Worm (Caenorhabditis elegans) whole organism, L4 larva: Measurements from ENCODE around the gene sre-7.

Source experiments
- ceh-82 ChIP-seq: sonication (generic microtip); optimal IDR thresholded peaks from 2 replicates; lab custom pipeline; 2017; ENCODE audit warnings: missing biosample characterization, missing genetic modification characterization
- ces-1 ChIP-seq: fragments of 150-350 bp; sonication (generic microtip); optimal IDR thresholded peaks from 4 replicates; lab custom pipeline; 2014; ENCODE audit warnings: missing biosample characterization, missing genetic modification reagents, missing genetic modification characterization
- cey-2 ChIP-seq: sonication (generic microtip); optimal IDR thresholded peaks from 3 replicates; lab custom pipeline; 2017; ENCODE audit warnings: missing genetic modification characterization, mild to moderate bottlenecking, missing compliant biosample characterization, antibody characterized with exemption, borderline replicate concordance; ENCODE audit not compliant: insufficient read depth
- daf-16 ChIP-seq, 3 experiments: sonication (generic microtip); optimal IDR thresholded peaks; 2 replicates each; lab custom pipeline; 2016 to 2017; ENCODE audit warnings: missing genetic modification characterization in 3 of 3, missing genetic modification reagents in 3 of 3, mild to moderate bottlenecking in 2 of 3, missing compliant biosample characterization in 2 of 3, missing biosample characterization in 1 of 3, moderate library complexity in 1 of 3
- dpl-1 ChIP-seq: fragments of 150-350 bp; optimal IDR thresholded peaks from 2 replicates; lab custom pipeline; 2014; ENCODE audit warnings: missing biosample characterization, missing genetic modification reagents, missing genetic modification characterization
- dve-1 ChIP-seq: sonication (generic microtip); optimal IDR thresholded peaks from 2 replicates; lab custom pipeline; 2017; ENCODE audit warnings: antibody characterized with exemption, mild to moderate bottlenecking, missing genetic modification characterization, missing compliant biosample characterization; ENCODE audit not compliant: insufficient read depth
- fkh-10 ChIP-seq: fragments of 150-350 bp; optimal IDR thresholded peaks from 2 replicates; lab custom pipeline; 2014; ENCODE audit warnings: missing biosample characterization, missing genetic modification reagents, missing genetic modification characterization
- lin-15B ChIP-seq: fragments of 150-350 bp; sonication (generic microtip); optimal IDR thresholded peaks from 3 replicates; lab custom pipeline; 2014; ENCODE audit warnings: missing biosample characterization, missing genetic modification characterization
- mes-2 ChIP-seq: sonication (generic microtip); optimal IDR thresholded peaks from 2 replicates; lab custom pipeline; 2016; ENCODE audit warnings: missing genotype, mild to moderate bottlenecking, missing genetic modification characterization, missing compliant biosample characterization; ENCODE audit not compliant: poor library complexity, severe bottlenecking
- pqm-1 ChIP-seq: sonication (generic microtip); optimal IDR thresholded peaks from 2 replicates; lab custom pipeline; 2017; ENCODE audit warnings: missing biosample characterization, missing genetic modification characterization
- unc-130 ChIP-seq: sonication (generic microtip); optimal IDR thresholded peaks from 2 replicates; lab custom pipeline; 2016; ENCODE audit warnings: missing genetic modification reagents, missing genetic modification characterization, missing compliant biosample characterization

DNA sequence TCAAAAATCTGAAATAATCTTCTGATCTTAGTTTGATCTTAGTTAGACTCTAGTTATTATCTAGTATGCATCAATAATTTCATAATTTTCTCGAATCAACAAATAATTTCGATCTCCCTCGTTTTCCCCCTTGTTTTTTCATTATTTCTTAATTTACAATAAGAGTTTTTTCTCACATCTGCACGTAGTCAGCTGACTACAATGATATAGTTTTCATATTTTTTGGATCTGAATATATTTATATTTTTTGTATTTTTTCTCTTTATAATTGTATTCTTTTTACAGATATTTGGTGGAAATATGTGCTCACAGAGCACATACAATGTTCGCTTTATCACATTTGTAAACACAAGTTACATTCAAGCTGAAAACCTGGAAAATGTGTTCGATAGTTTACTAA is at the start of gene sre-7:
- TF ChIP-seq fkh-10 (GFP tag; lab: Kevin White, UChicago) (no peak), lin-15B (tag; lab: Kevin White, UChicago) (no peak), cey-2 (tag; lab: Kevin White, UChicago) (no peak), ces-1 (GFP tag; lab: Kevin White, UChicago) (no peak), mes-2 (tag; lab: Kevin White, UChicago) (no peak), ceh-82 (tag; lab: Kevin White, UChicago) (no peak), pqm-1 (tag; lab: Kevin White, UChicago) (no peak), daf-16 (GFP tag; optimal IDR thresholded peaks at IDR 0.05; lab: Kevin White, UChicago) (no peak), daf-16 (tag; optimal IDR thresholded peaks at IDR 0.05; lab: Kevin White, UChicago) (no peak), dve-1 (no peak), dpl-1 (GFP tag; lab: Kevin White, UChicago) (no peak), unc-130 (GFP tag; lab: Kevin White, UChicago) (no peak)
